Worm (Caenorhabditis elegans) whole organism, L1 larva: ENCODE data around the gene K09F6.15.
A peak's percentile ranks its signal among the peaks of the same experiment; 100 is the strongest.

Source experiments
- C04F5.9 ChIP-seq: sonication (generic microtip); optimal IDR thresholded peaks from 2 replicates; lab custom pipeline; 2016; ENCODE audit warnings: missing genetic modification characterization, missing compliant biosample characterization
- F16B12.6 ChIP-seq: fragments of 150-350 bp; optimal IDR thresholded peaks from 2 replicates; lab custom pipeline; 2014; ENCODE audit warnings: missing biosample characterization, missing genetic modification characterization
- alr-1 ChIP-seq: fragments of 200-800 bp; sonication (Bioruptor generic); optimal IDR thresholded peaks from 2 replicates; lab custom pipeline; 2018; ENCODE audit warnings: borderline replicate concordance, mild to moderate bottlenecking, missing genetic modification characterization, missing compliant biosample characterization
- blmp-1 ChIP-seq: fragments of 150-350 bp; optimal IDR thresholded peaks from 2 replicates; lab custom pipeline; 2014; ENCODE audit warnings: missing biosample characterization, missing genetic modification characterization
- ceh-82 ChIP-seq, 3 experiments: fragments of 150-350 bp in 1 of 3; sonication (generic microtip) in 2 of 3; optimal IDR thresholded peaks; 2 replicates each; lab custom pipeline; 2014 to 2017; ENCODE audit warnings: missing biosample characterization in 3 of 3, missing genetic modification characterization in 3 of 3
- ces-1 ChIP-seq: fragments of 150-350 bp; optimal IDR thresholded peaks from 2 replicates; lab custom pipeline; 2014; ENCODE audit warnings: missing biosample characterization, missing genetic modification reagents, missing genetic modification characterization
- dpl-1 ChIP-seq, 3 experiments: fragments of 150-350 bp in 2 of 3; sonication (generic microtip) in 1 of 3; optimal IDR thresholded peaks; 2 replicates each; lab custom pipeline; 2014 to 2017; ENCODE audit warnings: missing biosample characterization in 3 of 3, missing genetic modification characterization in 3 of 3, missing genetic modification reagents in 3 of 3
- dsc-1 ChIP-seq: sonication (generic microtip); optimal IDR thresholded peaks from 2 replicates; lab custom pipeline; 2016; ENCODE audit warnings: mild to moderate bottlenecking, missing genetic modification characterization, missing compliant biosample characterization
- efl-1 ChIP-seq, 4 experiments: fragments of 150-350 bp; optimal IDR thresholded peaks in 3 of 4; peaks in 1 of 4; 1 replicate in 1 of 4; 2 replicates in 3 of 4; lab custom pipeline; 2014; ENCODE audit warnings: missing biosample characterization in 2 of 4, missing genetic modification characterization in 2 of 4, missing genetic modification reagents in 2 of 4
- egl-27 ChIP-seq, 2 experiments: fragments of 150-350 bp in 1 of 2; sonication (generic microtip); optimal IDR thresholded peaks; 3 replicates each; lab custom pipeline; 2017 to 2018; ENCODE audit warnings: missing biosample characterization in 2 of 2, missing genetic modification characterization in 2 of 2, missing genetic modification reagents in 2 of 2
- elt-2 ChIP-seq: sonication (generic microtip); optimal IDR thresholded peaks from 2 replicates; lab custom pipeline; 2016; ENCODE audit warnings: missing genetic modification characterization, mild to moderate bottlenecking, inconsistent platforms, missing compliant biosample characterization, missing genetic modification reagents
- fkh-10 ChIP-seq: sonication (generic microtip); optimal IDR thresholded peaks from 2 replicates; lab custom pipeline; 2017; ENCODE audit warnings: missing biosample characterization, missing genetic modification reagents, missing genetic modification characterization
- grh-1 ChIP-seq: fragments of 200-800 bp; sonication (Bioruptor generic); IDR thresholded peaks from 2 replicates; pipeline ENCODE4 v1.3.6; 2022; ENCODE audit warnings: missing genetic modification reagents, missing genetic modification characterization, missing compliant biosample characterization
- hlh-17 ChIP-seq: fragments of 200-800 bp; sonication (Bioruptor generic); optimal IDR thresholded peaks from 2 replicates; lab custom pipeline; 2018; ENCODE audit warnings: missing genetic modification characterization, mild to moderate bottlenecking, missing compliant biosample characterization, moderate library complexity, borderline replicate concordance
- hlh-4 ChIP-seq: sonication (generic microtip); optimal IDR thresholded peaks from 2 replicates; lab custom pipeline; 2016; ENCODE audit warnings: mild to moderate bottlenecking, missing genetic modification characterization, missing compliant biosample characterization
- hpl-2 ChIP-seq: fragments of 150-350 bp; optimal IDR thresholded peaks from 2 replicates; lab custom pipeline; 2014; ENCODE audit warnings: missing biosample characterization, missing genetic modification reagents, missing genetic modification characterization
- isw-1 ChIP-seq: fragments of 200-800 bp; sonication (Bioruptor generic); IDR thresholded peaks from 2 replicates; pipeline ENCODE4 v1.3.6; 2022; ENCODE audit warnings: missing genetic modification characterization, missing compliant biosample characterization
- lin-14 ChIP-seq: fragments of 200-800 bp; sonication (Bioruptor generic); optimal IDR thresholded peaks from 2 replicates; lab custom pipeline; 2018; ENCODE audit warnings: mild to moderate bottlenecking, missing genetic modification characterization, moderate library complexity, missing compliant biosample characterization
- lin-39 ChIP-seq: fragments of 150-350 bp; optimal IDR thresholded peaks from 2 replicates; lab custom pipeline; 2014; ENCODE audit warnings: missing biosample characterization, missing genetic modification reagents, missing genetic modification characterization
- lir-3 ChIP-seq: sonication (generic microtip); optimal IDR thresholded peaks from 2 replicates; lab custom pipeline; 2016; ENCODE audit warnings: mild to moderate bottlenecking, missing genetic modification characterization, moderate library complexity, missing compliant biosample characterization; ENCODE audit not compliant: poor library complexity
- mab-9 ChIP-seq: fragments of 200-800 bp; sonication (Bioruptor generic); IDR thresholded peaks from 2 replicates; pipeline ENCODE4 v1.3.6; 2022; ENCODE audit warnings: missing genetic modification reagents, missing genetic modification characterization, missing compliant biosample characterization
- mef-2 ChIP-seq: fragments of 150-350 bp; optimal IDR thresholded peaks from 2 replicates; lab custom pipeline; 2014; ENCODE audit warnings: missing biosample characterization, missing genetic modification characterization
- nhr-237 ChIP-seq: fragments of 150-350 bp; optimal IDR thresholded peaks from 2 replicates; lab custom pipeline; 2014; ENCODE audit warnings: missing biosample characterization, missing genetic modification characterization
- nhr-47 ChIP-seq: sonication (generic microtip); optimal IDR thresholded peaks from 2 replicates; lab custom pipeline; 2016; ENCODE audit warnings: mild to moderate bottlenecking, missing genetic modification characterization, moderate library complexity, missing compliant biosample characterization
- nhr-76 ChIP-seq: sonication (generic microtip); optimal IDR thresholded peaks from 2 replicates; lab custom pipeline; 2017; ENCODE audit warnings: missing biosample characterization, missing genetic modification characterization
- nhr-77 ChIP-seq: fragments of 150-350 bp; optimal IDR thresholded peaks from 2 replicates; lab custom pipeline; 2014; ENCODE audit warnings: missing biosample characterization, missing genetic modification characterization
- nhr-84 ChIP-seq: sonication (generic microtip); optimal IDR thresholded peaks from 2 replicates; lab custom pipeline; 2017; ENCODE audit warnings: missing biosample characterization, missing genetic modification characterization
- nhr-85 ChIP-seq: sonication (generic microtip); peaks from one replicate; lab custom pipeline; 2016; ENCODE audit warnings: missing genetic modification characterization, inconsistent platforms, missing compliant biosample characterization
- pax-3 ChIP-seq: fragments of 200-800 bp; sonication (Bioruptor generic); optimal IDR thresholded peaks from 2 replicates; lab custom pipeline; 2018; ENCODE audit warnings: mild to moderate bottlenecking, missing genetic modification characterization, moderate library complexity, missing compliant biosample characterization
- rnt-1 ChIP-seq: sonication (generic microtip); optimal IDR thresholded peaks from 2 replicates; lab custom pipeline; 2016; ENCODE audit warnings: mild to moderate bottlenecking, missing genetic modification characterization, moderate library complexity, missing compliant biosample characterization
- skn-1 ChIP-seq: fragments of 150-350 bp; optimal IDR thresholded peaks from 2 replicates; lab custom pipeline; 2014; ENCODE audit warnings: missing biosample characterization, missing genetic modification characterization
- snpc-4 ChIP-seq: fragments of 150-350 bp; optimal IDR thresholded peaks from 2 replicates; lab custom pipeline; 2014; ENCODE audit warnings: missing biosample characterization, missing genetic modification characterization
- snu-23 ChIP-seq: sonication (generic microtip); optimal IDR thresholded peaks from 2 replicates; lab custom pipeline; 2016; ENCODE audit warnings: missing genetic modification characterization, missing compliant biosample characterization
- sptf-1 ChIP-seq: fragments of 150-350 bp; optimal IDR thresholded peaks from 2 replicates; lab custom pipeline; 2014; ENCODE audit warnings: missing biosample characterization, missing genetic modification characterization
- sup-37 ChIP-seq: fragments of 200-800 bp; sonication (Bioruptor generic); optimal IDR thresholded peaks from 2 replicates; lab custom pipeline; 2018; ENCODE audit warnings: mild to moderate bottlenecking, missing genetic modification characterization, missing compliant biosample characterization
- tbx-2 ChIP-seq: sonication (generic microtip); optimal IDR thresholded peaks from 2 replicates; lab custom pipeline; 2016; ENCODE audit warnings: missing genetic modification characterization, missing compliant biosample characterization
- unc-86 ChIP-seq: sonication (generic microtip); optimal IDR thresholded peaks from 2 replicates; lab custom pipeline; 2016; ENCODE audit warnings: missing genetic modification characterization, missing compliant biosample characterization
- unc-98 ChIP-seq: fragments of 200-800 bp; sonication (Bioruptor generic); IDR thresholded peaks from 2 replicates; pipeline ENCODE4 v1.3.6; 2022; ENCODE audit warnings: missing genetic modification characterization, missing compliant biosample characterization
- xbp-1 ChIP-seq: sonication (generic microtip); optimal IDR thresholded peaks from 2 replicates; lab custom pipeline; 2016; ENCODE audit warnings: missing genetic modification characterization, missing compliant biosample characterization
- zag-1 ChIP-seq: fragments of 150-350 bp; optimal IDR thresholded peaks from 2 replicates; lab custom pipeline; 2014; ENCODE audit warnings: missing biosample characterization, missing genetic modification characterization
- zip-4 ChIP-seq: fragments of 200-800 bp; sonication (Bioruptor generic); optimal IDR thresholded peaks from 2 replicates; lab custom pipeline; 2018; ENCODE audit warnings: mild to moderate bottlenecking, missing genetic modification characterization, moderate library complexity, missing compliant biosample characterization
- ztf-11 ChIP-seq, 2 experiments: sonication (generic microtip); optimal IDR thresholded peaks; 2 replicates each; lab custom pipeline; 2016 to 2017; ENCODE audit warnings: missing genetic modification characterization in 2 of 2, missing biosample characterization in 1 of 2, missing compliant biosample characterization in 1 of 2
- ztf-4 ChIP-seq: fragments of 150-350 bp; optimal IDR thresholded peaks from 2 replicates; lab custom pipeline; 2014; ENCODE audit warnings: missing biosample characterization, missing genetic modification characterization

Gene K09F6.15

ce11 chrII:2298742-2299141 lies 21.4 kb upstream of the K09F6.15 start, which contains the start of gene B0281.4:
Gene B0281.4 (minus strand): TSS chrII:2298842.
- no peak for TF ChIP-seq lin-14
- no peak for TF ChIP-seq hpl-2 (GFP tag; lab: Kevin White, UChicago)
- no peak for TF ChIP-seq skn-1 (tag; lab: Kevin White, UChicago)
- no peak for TF ChIP-seq ztf-4 (tag; lab: Kevin White, UChicago)
- no peak for TF ChIP-seq nhr-76 (tag; lab: Kevin White, UChicago)
- no peak for TF ChIP-seq mef-2
- TF ChIP-seq snpc-4, result no peak
- no peak for TF ChIP-seq snu-23 (GFP tag; lab: Kevin White, UChicago)
- TF ChIP-seq nhr-85 (tag; lab: Kevin White, UChicago), result no peak
- TF ChIP-seq lin-39, result no peak
- no peak for TF ChIP-seq zag-1 (tag; lab: Kevin White, UChicago)
- no peak for TF ChIP-seq xbp-1
- TF ChIP-seq hlh-4 (tag; lab: Kevin White, UChicago), result no peak
- no peak for TF ChIP-seq mab-9
- TF ChIP-seq nhr-77, result no peak
- no peak for TF ChIP-seq nhr-237
- TF ChIP-seq dpl-1 (GFP tag; optimal IDR thresholded peaks at IDR 0.05; lab: Kevin White, UChicago), result no peak

ce11 chrII:2295817-2296315 lies 18.5 kb upstream of the K09F6.15 start, which contains the start of gene fbxc-25:
Gene fbxc-25 (minus strand): TSS chrII:2296265.
- TF ChIP-seq hlh-17 (no peak), F16B12.6 (tag; lab: Kevin White, UChicago) (no peak), grh-1 (GFP tag; lab: Robert Waterston, UW) (no peak), nhr-77 (no peak), tbx-2 (no peak), skn-1 (tag; lab: Kevin White, UChicago) (no peak), ztf-11 (tag; optimal IDR thresholded peaks at IDR 0.05; lab: Kevin White, UChicago) (no peak), ceh-82 (tag; optimal IDR thresholded peaks at IDR 0.05; lab: Kevin White, UChicago) (no peak), egl-27 (tag; optimal IDR thresholded peaks at IDR 0.05; lab: Kevin White, UChicago) (no peak), unc-86 (tag; lab: Kevin White, UChicago) (no peak), dpl-1 (GFP tag; optimal IDR thresholded peaks at IDR 0.05; lab: Kevin White, UChicago) (no peak), sptf-1 (no peak), lir-3 (tag; lab: Kevin White, UChicago) (no peak), alr-1 (no peak), C04F5.9 (no peak)

- peak; percentile 5 for TF ChIP-seq elt-2
- TF ChIP-seq unc-98 (GFP tag; lab: Robert Waterston, UW), result no peak
Measured at ce11 chrII:2292549-2292948, 15.2 kb upstream of the K09F6.15 start.

ce11 chrII:2292027-2292426 lies 14.7 kb upstream of the K09F6.15 start, which contains the start of gene K09F6.7:
Gene K09F6.7 (minus strand): TSS chrII:2292127.
- TF ChIP-seq blmp-1 (tag; lab: Kevin White, UChicago), result no peak
- TF ChIP-seq lin-14, result no peak
- TF ChIP-seq F16B12.6 (tag; lab: Kevin White, UChicago), result no peak
- TF ChIP-seq ztf-4 (tag; lab: Kevin White, UChicago), result no peak
- TF ChIP-seq ces-1 (GFP tag; lab: Kevin White, UChicago), result no peak
- no peak for TF ChIP-seq lir-3 (tag; lab: Kevin White, UChicago)
- no peak for TF ChIP-seq zip-4 (GFP tag; lab: Kevin White, UChicago)
- no peak for TF ChIP-seq sup-37 (GFP tag; lab: Kevin White, UChicago)
- TF ChIP-seq nhr-47 (tag; lab: Kevin White, UChicago), result no peak
- TF ChIP-seq fkh-10 (GFP tag; lab: Kevin White, UChicago), result no peak
- TF ChIP-seq rnt-1 (tag; lab: Kevin White, UChicago), result no peak
- TF ChIP-seq isw-1 (GFP tag; lab: Robert Waterston, UW), result no peak
- no peak for TF ChIP-seq nhr-84
- TF ChIP-seq efl-1 (optimal IDR thresholded peaks at IDR 0.05; lab: Kevin White, UChicago), result no peak
- no peak for TF ChIP-seq efl-1 (GFP tag; optimal IDR thresholded peaks at IDR 0.05 in 1 of 2; lab: Kevin White, UChicago)
- TF ChIP-seq pax-3 (tag; lab: Kevin White, UChicago), result no peak
- no peak for TF ChIP-seq dsc-1 (tag; lab: Kevin White, UChicago)
- TF ChIP-seq, all 84 proteins: peak for 0
